Worm (Caenorhabditis elegans) whole organism, L3 larva: ENCODE data around the gene F34D10.3.
A peak's percentile ranks its signal among the peaks of the same experiment; 100 is the strongest.

Experiments used
- R02D3.7 ChIP-seq: fragments of 150-350 bp; optimal IDR thresholded peaks from 2 replicates; lab custom pipeline; 2014; ENCODE audit warnings: missing biosample characterization, missing genetic modification characterization
- ZK546.5 ChIP-seq: sonication (generic microtip); optimal IDR thresholded peaks from 2 replicates; lab custom pipeline; 2017; ENCODE audit warnings: missing biosample characterization, missing genetic modification characterization
- aly-2 ChIP-seq: fragments of 150-350 bp; optimal IDR thresholded peaks from 2 replicates; lab custom pipeline; 2014; ENCODE audit warnings: missing biosample characterization, missing genetic modification characterization
- ama-1 ChIP-seq: fragments of 150-350 bp; optimal IDR thresholded peaks from 2 replicates; lab custom pipeline; 2018
- ceh-16 ChIP-seq: sonication (generic microtip); optimal IDR thresholded peaks from 2 replicates; lab custom pipeline; 2017; ENCODE audit warnings: missing biosample characterization, missing genetic modification characterization
- ceh-28 ChIP-seq: fragments of 150-350 bp; optimal IDR thresholded peaks from 2 replicates; lab custom pipeline; 2014; ENCODE audit warnings: missing biosample characterization, missing genetic modification reagents, missing genetic modification characterization
- ceh-82 ChIP-seq: fragments of 150-350 bp; optimal IDR thresholded peaks from 2 replicates; lab custom pipeline; 2014; ENCODE audit warnings: missing biosample characterization, missing genetic modification characterization
- ceh-9 ChIP-seq: sonication (generic microtip); optimal IDR thresholded peaks from 2 replicates; lab custom pipeline; 2018; ENCODE audit warnings: missing biosample characterization, missing genetic modification characterization
- daf-12 ChIP-seq: fragments of 150-350 bp; optimal IDR thresholded peaks from 2 replicates; lab custom pipeline; 2014; ENCODE audit warnings: missing biosample characterization, missing genetic modification reagents, missing genetic modification characterization
- egl-27 ChIP-seq: sonication (generic microtip); optimal IDR thresholded peaks from 4 replicates; lab custom pipeline; 2017; ENCODE audit warnings: missing biosample characterization, missing genetic modification reagents, missing genetic modification characterization
- egl-5 ChIP-seq: fragments of 150-350 bp; optimal IDR thresholded peaks from 2 replicates; lab custom pipeline; 2017; ENCODE audit warnings: missing biosample characterization, missing genetic modification reagents, missing genetic modification characterization, inconsistent platforms
- elt-1 ChIP-seq: fragments of 150-350 bp; optimal IDR thresholded peaks from 2 replicates; lab custom pipeline; 2014; ENCODE audit warnings: missing biosample characterization, missing genetic modification characterization
- elt-2 ChIP-seq: sonication (generic microtip); optimal IDR thresholded peaks from 2 replicates; lab custom pipeline; 2016; ENCODE audit warnings: missing genetic modification reagents, mild to moderate bottlenecking, missing genetic modification characterization, missing compliant biosample characterization
- elt-3 ChIP-seq, 3 experiments: fragments of 150-350 bp in 1 of 3; sonication (generic microtip) in 2 of 3; optimal IDR thresholded peaks; 2 replicates in 2 of 3; 4 replicates in 1 of 3; lab custom pipeline; 2014 to 2017; ENCODE audit warnings: missing biosample characterization in 3 of 3, missing genetic modification characterization in 3 of 3
- eor-1 ChIP-seq, 2 experiments: fragments of 150-350 bp; optimal IDR thresholded peaks; 2 replicates each; lab custom pipeline; 2014 to 2018; ENCODE audit warnings: missing biosample characterization in 2 of 2, missing genetic modification characterization in 2 of 2
- fkh-10 ChIP-seq: sonication (generic microtip); optimal IDR thresholded peaks from 2 replicates; lab custom pipeline; 2017; ENCODE audit warnings: missing biosample characterization, missing genetic modification reagents, missing genetic modification characterization
- fkh-2 ChIP-seq: fragments of 150-350 bp; optimal IDR thresholded peaks from 2 replicates; lab custom pipeline; 2014; ENCODE audit warnings: missing biosample characterization, missing genetic modification reagents, missing genetic modification characterization
- fos-1 ChIP-seq: fragments of 150-350 bp; optimal IDR thresholded peaks from 2 replicates; lab custom pipeline; 2014; ENCODE audit warnings: missing biosample characterization, missing genetic modification characterization
- hmg-11 ChIP-seq: sonication (generic microtip); optimal IDR thresholded peaks from 2 replicates; lab custom pipeline; 2016; ENCODE audit warnings: missing genetic modification characterization, missing compliant biosample characterization
- jun-1 ChIP-seq: fragments of 150-350 bp; optimal IDR thresholded peaks from 2 replicates; lab custom pipeline; 2014; ENCODE audit warnings: missing biosample characterization, missing genetic modification reagents, missing genetic modification characterization
- lin-15B ChIP-seq: fragments of 150-350 bp; optimal IDR thresholded peaks from 2 replicates; lab custom pipeline; 2014; ENCODE audit warnings: missing biosample characterization, missing genetic modification characterization
- lin-39 ChIP-seq: fragments of 150-350 bp; optimal IDR thresholded peaks from 2 replicates; lab custom pipeline; 2018; ENCODE audit warnings: missing biosample characterization, missing genetic modification reagents, missing genetic modification characterization
- lsy-12 ChIP-seq: sonication (generic microtip); optimal IDR thresholded peaks from 2 replicates; lab custom pipeline; 2016; ENCODE audit warnings: mild to moderate bottlenecking, missing genetic modification characterization, missing compliant biosample characterization
- mdl-1 ChIP-seq: fragments of 150-350 bp; optimal IDR thresholded peaks from 2 replicates; lab custom pipeline; 2014; ENCODE audit warnings: missing biosample characterization, missing genetic modification characterization
- mml-1 ChIP-seq: fragments of 150-350 bp; sonication (generic microtip); optimal IDR thresholded peaks from 3 replicates; lab custom pipeline; 2014; ENCODE audit warnings: missing biosample characterization, missing genetic modification characterization
- nfya-1 ChIP-seq: sonication (generic microtip); optimal IDR thresholded peaks from 2 replicates; lab custom pipeline; 2017; ENCODE audit warnings: missing genetic modification characterization, mild to moderate bottlenecking, missing compliant biosample characterization, antibody characterized with exemption, moderate library complexity; ENCODE audit not compliant: insufficient read depth
- nhr-11 ChIP-seq: fragments of 150-350 bp; optimal IDR thresholded peaks from 2 replicates; lab custom pipeline; 2014; ENCODE audit warnings: missing biosample characterization, missing genetic modification characterization
- nhr-12 ChIP-seq: fragments of 150-350 bp; optimal IDR thresholded peaks from 2 replicates; lab custom pipeline; 2014; ENCODE audit warnings: missing biosample characterization, missing genetic modification characterization
- nhr-23 ChIP-seq: fragments of 150-350 bp; optimal IDR thresholded peaks from 2 replicates; lab custom pipeline; 2014; ENCODE audit warnings: missing biosample characterization, missing genetic modification reagents, missing genetic modification characterization
- nhr-237 ChIP-seq: fragments of 150-350 bp; optimal IDR thresholded peaks from 2 replicates; lab custom pipeline; 2014; ENCODE audit warnings: missing biosample characterization, missing genetic modification characterization
- nhr-25 ChIP-seq: sonication (generic microtip); optimal IDR thresholded peaks from 2 replicates; lab custom pipeline; 2017; ENCODE audit warnings: missing biosample characterization, missing genetic modification characterization
- nhr-28 ChIP-seq: fragments of 150-350 bp; optimal IDR thresholded peaks from 2 replicates; lab custom pipeline; 2014; ENCODE audit warnings: missing biosample characterization, missing genetic modification characterization
- nhr-43 ChIP-seq: sonication (generic microtip); optimal IDR thresholded peaks from 2 replicates; lab custom pipeline; 2016; ENCODE audit warnings: mild to moderate bottlenecking, missing genetic modification characterization, missing compliant biosample characterization; ENCODE audit not compliant: poor library complexity, severe bottlenecking
- nhr-67 ChIP-seq: fragments of 150-350 bp; optimal IDR thresholded peaks from 2 replicates; lab custom pipeline; 2014; ENCODE audit warnings: missing biosample characterization, missing genetic modification characterization
- nhr-76 ChIP-seq: fragments of 150-350 bp; sonication (generic microtip); optimal IDR thresholded peaks from 5 replicates; lab custom pipeline; 2014; ENCODE audit warnings: missing biosample characterization, missing genetic modification characterization
- nhr-77 ChIP-seq: fragments of 150-350 bp; optimal IDR thresholded peaks from 2 replicates; lab custom pipeline; 2014; ENCODE audit warnings: missing biosample characterization, missing genetic modification characterization
- pha-4 ChIP-seq: fragments of 150-350 bp; optimal IDR thresholded peaks from 2 replicates; lab custom pipeline; 2014; ENCODE audit warnings: missing biosample characterization, missing genetic modification reagents, missing genetic modification characterization
- pqm-1 ChIP-seq: fragments of 150-350 bp; optimal IDR thresholded peaks from 2 replicates; lab custom pipeline; 2017; ENCODE audit warnings: missing biosample characterization, missing genetic modification characterization, inconsistent platforms
- sea-2 ChIP-seq: fragments of 150-350 bp; sonication (generic microtip); optimal IDR thresholded peaks from 4 replicates; lab custom pipeline; 2014; ENCODE audit warnings: missing biosample characterization, missing genetic modification reagents, missing genetic modification characterization
- skn-1 ChIP-seq: fragments of 150-350 bp; optimal IDR thresholded peaks from 2 replicates; lab custom pipeline; 2014; ENCODE audit warnings: missing biosample characterization, missing genetic modification characterization
- snpc-4 ChIP-seq: fragments of 150-350 bp; optimal IDR thresholded peaks from 2 replicates; lab custom pipeline; 2014; ENCODE audit warnings: missing biosample characterization, missing genetic modification characterization
- tbx-2 ChIP-seq: sonication (generic microtip); optimal IDR thresholded peaks from 2 replicates; lab custom pipeline; 2016; ENCODE audit warnings: mild to moderate bottlenecking, missing genetic modification characterization, missing compliant biosample characterization
- unc-39 ChIP-seq: sonication (generic microtip); optimal IDR thresholded peaks from 4 replicates; lab custom pipeline; 2017; ENCODE audit warnings: missing biosample characterization, missing genetic modification characterization
- unc-62 ChIP-seq: fragments of 150-350 bp; sonication (generic microtip); optimal IDR thresholded peaks from 4 replicates; lab custom pipeline; 2014; ENCODE audit warnings: missing biosample characterization, missing genetic modification reagents, missing genetic modification characterization
- zag-1 ChIP-seq: fragments of 150-350 bp; optimal IDR thresholded peaks from 2 replicates; lab custom pipeline; 2014; ENCODE audit warnings: missing biosample characterization, missing genetic modification characterization
- ztf-11 ChIP-seq: fragments of 150-350 bp; optimal IDR thresholded peaks from 2 replicates; lab custom pipeline; 2014; ENCODE audit warnings: missing biosample characterization, missing genetic modification characterization
- ztf-4 ChIP-seq: fragments of 150-350 bp; optimal IDR thresholded peaks from 2 replicates; lab custom pipeline; 2014; ENCODE audit warnings: missing biosample characterization, missing genetic modification characterization

F34D10.3 gene

DNA sequence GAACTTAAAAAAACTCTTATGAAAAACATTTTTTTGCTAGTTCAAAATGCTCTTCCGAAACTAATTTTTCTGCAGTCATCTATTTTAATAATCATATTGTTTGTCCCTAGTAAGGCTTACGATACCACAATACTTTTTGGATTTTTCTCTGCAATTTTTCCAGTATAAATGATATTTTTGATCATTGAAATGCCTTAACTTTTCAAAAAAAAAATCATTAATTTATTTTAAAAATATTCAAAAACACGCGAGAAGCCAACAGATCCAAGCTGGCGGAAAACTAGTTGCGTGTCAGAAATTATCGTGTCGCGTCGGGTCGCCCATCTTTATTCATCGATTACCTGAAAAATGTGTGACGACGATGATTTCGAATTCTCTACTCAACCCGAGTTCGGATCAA is 34.1 kb downstream of the F34D10.3 start, which contains the start of gene gmeb-3:
TSS of gene gmeb-3 (plus strand) at position 301 of the 400 bp plus-strand sequence.
- TF ChIP-seq fos-1 (tag; lab: Kevin White, UChicago), result no peak
- no peak for TF ChIP-seq nhr-237 (tag; lab: Kevin White, UChicago)
- no peak for TF ChIP-seq zag-1 (tag; lab: Kevin White, UChicago)
- TF ChIP-seq mml-1 (tag; lab: Kevin White, UChicago), result no peak
- TF ChIP-seq nhr-25, result no peak

DNA sequence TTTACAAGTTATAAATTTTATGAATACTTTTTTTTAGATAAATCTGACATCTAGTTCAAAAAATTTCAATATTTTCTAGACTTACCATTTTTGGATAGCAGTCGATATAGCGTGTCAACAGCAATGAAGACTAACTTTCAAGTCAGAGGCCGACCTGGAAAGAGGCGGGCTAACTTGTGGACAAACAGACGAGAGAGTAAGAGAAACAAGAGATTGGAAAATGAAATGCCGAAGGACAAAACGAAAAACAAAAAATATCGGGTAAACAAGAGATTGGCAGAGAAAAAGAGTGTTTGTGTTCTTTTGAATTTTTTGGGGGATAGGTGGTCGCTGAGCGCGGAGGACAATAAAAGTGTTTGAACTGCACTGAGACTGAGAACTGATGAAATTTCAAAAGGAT is 39.1 kb downstream of the F34D10.3 start, which contains the start of gene lec-4:
TSS of gene lec-4 (minus strand) at position 154 of the 400 bp plus-strand sequence.
- TF ChIP-seq jun-1 (tag; lab: Kevin White, UChicago) (peak; percentile 46), unc-39 (tag; lab: Kevin White, UChicago) (no peak), nhr-77 (tag; lab: Kevin White, UChicago) (no peak), ceh-16 (no peak), ceh-28 (tag; lab: Kevin White, UChicago) (peak; percentile 25), ceh-9 (tag; lab: Kevin White, UChicago) (no peak), lin-15B (tag; lab: Kevin White, UChicago) (peak; percentile 49), pqm-1 (tag; lab: Kevin White, UChicago) (no peak), fkh-10 (no peak), ztf-4 (tag; lab: Kevin White, UChicago) (no peak), elt-3 (tag; optimal IDR thresholded peaks at IDR 0.05; lab: Kevin White, UChicago) (no peak), aly-2 (tag; lab: Kevin White, UChicago) (no peak), nhr-23 (tag; lab: Kevin White, UChicago) (peak; percentile 70), fkh-2 (no peak), nhr-67 (tag; lab: Kevin White, UChicago) (no peak), nfya-1 (tag; lab: Kevin White, UChicago) (peak; percentile 65), nhr-28 (tag; lab: Kevin White, UChicago) (no peak), skn-1 (tag; lab: Kevin White, UChicago) (no peak), ztf-11 (tag; lab: Kevin White, UChicago) (no peak), pha-4 (tag; lab: Kevin White, UChicago) (peak; percentile 97), eor-1 (tag; optimal IDR thresholded peaks at IDR 0.05; lab: Kevin White, UChicago) (no peak), nhr-25 (peak; percentile 65), sea-2 (GFP tag; lab: Kevin White, UChicago) (no peak), R02D3.7 (tag; lab: Kevin White, UChicago) (no peak), snpc-4 (tag; lab: Kevin White, UChicago) (peak; percentile 44), egl-5 (tag; lab: Kevin White, UChicago) (peak; percentile 72), elt-2 (tag; lab: Kevin White, UChicago) (no peak), tbx-2 (tag; lab: Kevin White, UChicago) (no peak), nhr-12 (tag; lab: Kevin White, UChicago) (no peak), daf-12 (no peak), nhr-237 (tag; lab: Kevin White, UChicago) (no peak), elt-1 (tag; lab: Kevin White, UChicago) (peak; percentile 9), unc-62 (no peak), ceh-82 (tag; lab: Kevin White, UChicago) (no peak), egl-27 (tag; lab: Kevin White, UChicago) (no peak), lsy-12 (tag; lab: Kevin White, UChicago) (no peak), zag-1 (tag; lab: Kevin White, UChicago) (no peak), mdl-1 (tag; lab: Kevin White, UChicago) (no peak), hmg-11 (peak; percentile 55), nhr-43 (tag; lab: Kevin White, UChicago) (no peak), ZK546.5 (tag; lab: Kevin White, UChicago) (no peak), fos-1 (tag; lab: Kevin White, UChicago) (no peak), mml-1 (tag; lab: Kevin White, UChicago) (no peak), ama-1 (lab: Kevin White, UChicago) (no peak), nhr-76 (tag; lab: Kevin White, UChicago) (no peak), nhr-11 (tag; lab: Kevin White, UChicago) (no peak), lin-39 (tag; lab: Kevin White, UChicago) (peak; percentile 15)
- TF ChIP-seq, all 47 proteins: peak for 12
